Worm (Caenorhabditis elegans) whole organism, L4 larva: ENCODE measurements around the gene B0393.9.
A peak's percentile ranks its signal among the peaks of the same experiment; 100 is the strongest.

Experiments
- F44E2.7 ChIP-seq: fragments of 200-800 bp; sonication (Bioruptor generic); IDR thresholded peaks from 2 replicates; pipeline ENCODE4 v2.1.2; 2022; ENCODE audit warnings: missing genetic modification characterization, missing compliant biosample characterization
- R02D3.7 ChIP-seq: fragments of 150-350 bp; sonication (generic microtip); optimal IDR thresholded peaks from 3 replicates; lab custom pipeline; 2014; ENCODE audit warnings: missing biosample characterization, missing genetic modification characterization
- Y105C5A.15 ChIP-seq: fragments of 200-800 bp; sonication (Bioruptor generic); IDR thresholded peaks from 2 replicates; pipeline ENCODE4 v1.3.6; 2022; ENCODE audit warnings: missing genetic modification characterization, missing compliant biosample characterization
- aha-1 ChIP-seq: fragments of 150-350 bp; peaks from one replicate; lab custom pipeline; 2014; ENCODE audit warnings: missing biosample characterization, missing genetic modification characterization
- aly-2 ChIP-seq: sonication (generic microtip); optimal IDR thresholded peaks from 2 replicates; lab custom pipeline; 2018; ENCODE audit warnings: missing biosample characterization, missing genetic modification characterization
- ama-1 ChIP-seq: fragments of 150-350 bp; optimal IDR thresholded peaks from 2 replicates; lab custom pipeline; 2014; ENCODE audit warnings: inconsistent platforms, mixed read lengths
- ceh-32 ChIP-seq: sonication (generic microtip); optimal IDR thresholded peaks from 2 replicates; lab custom pipeline; 2016; ENCODE audit warnings: mild to moderate bottlenecking, missing genetic modification characterization, missing compliant biosample characterization; ENCODE audit not compliant: poor library complexity
- ceh-62 ChIP-seq: sonication (generic microtip); optimal IDR thresholded peaks from 2 replicates; lab custom pipeline; 2017; ENCODE audit warnings: missing biosample characterization, missing genetic modification characterization
- cey-2 ChIP-seq: sonication (generic microtip); optimal IDR thresholded peaks from 3 replicates; lab custom pipeline; 2017; ENCODE audit warnings: missing genetic modification characterization, mild to moderate bottlenecking, missing compliant biosample characterization, antibody characterized with exemption, borderline replicate concordance; ENCODE audit not compliant: insufficient read depth
- ctbp-1 ChIP-seq: fragments of 200-800 bp; sonication (Bioruptor generic); IDR thresholded peaks from 2 replicates; pipeline ENCODE4 v1.3.6; 2022; ENCODE audit warnings: missing genetic modification reagents, missing genetic modification characterization, missing compliant biosample characterization
- daf-16 ChIP-seq, 3 experiments: sonication (generic microtip); optimal IDR thresholded peaks; 2 replicates each; lab custom pipeline; 2016 to 2017; ENCODE audit warnings: missing genetic modification characterization in 3 of 3, missing genetic modification reagents in 3 of 3, mild to moderate bottlenecking in 2 of 3, missing compliant biosample characterization in 2 of 3, missing biosample characterization in 1 of 3, moderate library complexity in 1 of 3
- daf-19 ChIP-seq: fragments of 200-800 bp; sonication (Bioruptor generic); conservative IDR thresholded peaks from 2 replicates; pipeline ENCODE4 v1.3.6; 2022; ENCODE audit warnings: missing genetic modification characterization, missing compliant biosample characterization
- dmd-6 ChIP-seq: fragments of 200-800 bp; sonication (Bioruptor generic); IDR thresholded peaks from 2 replicates; pipeline ENCODE4 v1.3.6; 2022; ENCODE audit warnings: missing genetic modification reagents, missing genetic modification characterization, missing compliant biosample characterization
- duxl-1 ChIP-seq: sonication (generic microtip); optimal IDR thresholded peaks from 2 replicates; lab custom pipeline; 2016; ENCODE audit warnings: mild to moderate bottlenecking, missing genetic modification characterization, moderate library complexity, missing compliant biosample characterization; ENCODE audit not compliant: poor library complexity
- dve-1 ChIP-seq: sonication (generic microtip); optimal IDR thresholded peaks from 2 replicates; lab custom pipeline; 2017; ENCODE audit warnings: antibody characterized with exemption, mild to moderate bottlenecking, missing genetic modification characterization, missing compliant biosample characterization; ENCODE audit not compliant: insufficient read depth
- egl-27 ChIP-seq: sonication (generic microtip); optimal IDR thresholded peaks from 3 replicates; lab custom pipeline; 2017; ENCODE audit warnings: missing biosample characterization, missing genetic modification reagents, missing genetic modification characterization
- gei-8 ChIP-seq: fragments of 200-800 bp; sonication (Bioruptor generic); optimal IDR thresholded peaks from 2 replicates; lab custom pipeline; 2018; ENCODE audit warnings: mild to moderate bottlenecking, missing genetic modification characterization, missing compliant biosample characterization
- hif-1 ChIP-seq, 2 experiments: sonication (generic microtip); optimal IDR thresholded peaks; 2 replicates each; lab custom pipeline; 2016 to 2017; ENCODE audit warnings: missing compliant biosample characterization in 2 of 2, missing genetic modification characterization in 2 of 2, missing genetic modification reagents in 2 of 2, missing genotype in 2 of 2, mild to moderate bottlenecking in 1 of 2
- hlh-11 ChIP-seq: fragments of 200-800 bp; sonication (Bioruptor generic); optimal IDR thresholded peaks from 2 replicates; lab custom pipeline; 2018; ENCODE audit warnings: mild to moderate bottlenecking, missing genetic modification characterization, missing compliant biosample characterization
- hlh-30 ChIP-seq: sonication (generic microtip); optimal IDR thresholded peaks from 2 replicates; lab custom pipeline; 2017; ENCODE audit warnings: antibody characterized with exemption, mild to moderate bottlenecking, missing genetic modification characterization, missing compliant biosample characterization; ENCODE audit not compliant: insufficient read depth
- hmg-1.1 ChIP-seq: fragments of 200-800 bp; sonication (Bioruptor generic); IDR thresholded peaks from 2 replicates; pipeline ENCODE4 v1.3.6; 2022; ENCODE audit warnings: missing genetic modification reagents, missing genetic modification characterization, missing compliant biosample characterization
- jun-1 ChIP-seq: fragments of 150-350 bp; optimal IDR thresholded peaks from 2 replicates; lab custom pipeline; 2014; ENCODE audit warnings: missing biosample characterization, missing genetic modification reagents, missing genetic modification characterization
- lin-1 ChIP-seq: fragments of 200-800 bp; sonication (Bioruptor generic); IDR thresholded peaks from 2 replicates; pipeline ENCODE4 v1.3.6; 2022; ENCODE audit warnings: missing genetic modification reagents, missing genetic modification characterization, missing compliant biosample characterization
- lir-3 ChIP-seq: sonication (generic microtip); optimal IDR thresholded peaks from 2 replicates; lab custom pipeline; 2016; ENCODE audit warnings: mild to moderate bottlenecking, missing genetic modification characterization, missing compliant biosample characterization
- lsy-2 ChIP-seq, 2 experiments: fragments of 150-350 bp in 1 of 2; sonication (generic microtip) in 1 of 2; optimal IDR thresholded peaks; 2 replicates each; lab custom pipeline; 2014 to 2017; ENCODE audit warnings: missing biosample characterization in 2 of 2, missing genetic modification characterization in 2 of 2
- madf-5 ChIP-seq, 2 experiments: fragments of 200-800 bp; sonication (Bioruptor generic); IDR thresholded peaks; 2 replicates each; pipeline ENCODE4 v1.3.6; 2022; ENCODE audit warnings: missing compliant biosample characterization in 2 of 2, missing genetic modification characterization in 2 of 2
- mdt-29 ChIP-seq: fragments of 200-800 bp; sonication (Bioruptor generic); IDR thresholded peaks from 2 replicates; pipeline ENCODE4 v1.3.6; 2022; ENCODE audit warnings: missing genetic modification reagents, missing genetic modification characterization, missing compliant biosample characterization
- mep-1 ChIP-seq: fragments of 150-350 bp; sonication (generic microtip); optimal IDR thresholded peaks from 3 replicates; lab custom pipeline; 2014; ENCODE audit warnings: missing biosample characterization, missing genetic modification characterization
- nhr-10 ChIP-seq: fragments of 150-350 bp; optimal IDR thresholded peaks from 2 replicates; lab custom pipeline; 2014; ENCODE audit warnings: missing biosample characterization, missing genetic modification characterization
- nhr-11 ChIP-seq: fragments of 150-350 bp; optimal IDR thresholded peaks from 2 replicates; lab custom pipeline; 2014; ENCODE audit warnings: missing biosample characterization, missing genetic modification characterization
- nhr-111 ChIP-seq: fragments of 200-800 bp; sonication (Bioruptor generic); optimal IDR thresholded peaks from 2 replicates; lab custom pipeline; 2018; ENCODE audit warnings: mild to moderate bottlenecking, missing genetic modification characterization, missing compliant biosample characterization
- nhr-237 ChIP-seq: sonication (generic microtip); optimal IDR thresholded peaks from 2 replicates; lab custom pipeline; 2017; ENCODE audit warnings: missing biosample characterization, missing genetic modification characterization
- nhr-25 ChIP-seq: sonication (generic microtip); optimal IDR thresholded peaks from 2 replicates; lab custom pipeline; 2017; ENCODE audit warnings: missing genetic modification characterization, mild to moderate bottlenecking, missing compliant biosample characterization, antibody characterized with exemption, moderate library complexity, borderline replicate concordance; ENCODE audit not compliant: insufficient read depth
- nhr-28 ChIP-seq: fragments of 150-350 bp; optimal IDR thresholded peaks from 2 replicates; lab custom pipeline; 2014; ENCODE audit warnings: missing biosample characterization, missing genetic modification characterization
- nhr-6 ChIP-seq: fragments of 150-350 bp; optimal IDR thresholded peaks from 2 replicates; lab custom pipeline; 2014; ENCODE audit warnings: missing biosample characterization, missing genetic modification characterization
- nhr-76 ChIP-seq: fragments of 150-350 bp; optimal IDR thresholded peaks from 2 replicates; lab custom pipeline; 2014; ENCODE audit warnings: missing biosample characterization, missing genetic modification characterization
- nhr-77 ChIP-seq: fragments of 150-350 bp; optimal IDR thresholded peaks from 2 replicates; lab custom pipeline; 2014; ENCODE audit warnings: missing biosample characterization, missing genetic modification characterization
- pha-4 ChIP-seq, 2 experiments: fragments of 150-350 bp in 1 of 2; fragments of 200-800 bp in 1 of 2; sonication (Bioruptor generic) in 1 of 2; IDR thresholded peaks in 1 of 2; optimal IDR thresholded peaks in 1 of 2; 2 replicates each; pipeline versions ENCODE4 v1.3.6 to Lab custom; 2014 to 2022; ENCODE audit warnings: missing genetic modification characterization in 2 of 2, missing genetic modification reagents in 2 of 2, missing biosample characterization in 1 of 2, missing compliant biosample characterization in 1 of 2
- php-3 ChIP-seq: fragments of 200-800 bp; sonication (Bioruptor generic); IDR thresholded peaks from 2 replicates; pipeline ENCODE4 v1.3.6; 2022; ENCODE audit warnings: missing genetic modification reagents, missing genetic modification characterization, missing compliant biosample characterization
- sdz-12 ChIP-seq: fragments of 200-800 bp; sonication (Bioruptor generic); optimal IDR thresholded peaks from 2 replicates; lab custom pipeline; 2018; ENCODE audit warnings: mild to moderate bottlenecking, missing genetic modification characterization, missing compliant biosample characterization
- set-16 ChIP-seq: fragments of 200-800 bp; sonication (Bioruptor generic); IDR thresholded peaks from 2 replicates; pipeline ENCODE4 v1.3.6; 2022; ENCODE audit warnings: missing genetic modification reagents, missing genetic modification characterization, missing compliant biosample characterization
- vab-7 ChIP-seq: fragments of 200-800 bp; sonication (Bioruptor generic); IDR thresholded peaks from 2 replicates; pipeline ENCODE4 v1.3.6; 2022; ENCODE audit warnings: missing genetic modification reagents, missing genetic modification characterization, missing compliant biosample characterization
- ztf-7 ChIP-seq: fragments of 150-350 bp; optimal IDR thresholded peaks from 2 replicates; lab custom pipeline; 2014; ENCODE audit warnings: missing biosample characterization, missing genetic modification characterization

The B0393.9 gene

DNA sequence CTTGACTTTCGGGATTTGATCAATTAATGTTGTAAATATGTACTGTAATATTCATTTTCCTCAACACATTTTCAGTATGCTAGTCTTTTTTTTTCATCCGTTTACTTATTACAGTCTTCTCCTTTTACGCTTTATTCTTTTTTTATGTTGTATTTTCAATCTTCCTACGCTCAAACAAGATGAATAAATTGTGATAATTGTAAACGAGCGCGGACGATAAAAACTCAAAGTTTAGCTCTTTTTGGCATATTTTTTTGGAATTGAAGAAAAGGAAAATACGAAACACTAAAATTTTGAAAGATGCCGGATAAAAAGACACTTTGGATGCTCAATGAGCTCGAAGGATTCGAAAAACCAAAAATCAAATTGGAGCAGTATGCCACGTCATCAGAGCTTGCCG is 22.8 kb upstream of the B0393.9 start, which contains the start of gene metl-5:
Gene metl-5 (plus strand): TSS at position 301 of the 400 bp plus-strand sequence.
- no peak for TF ChIP-seq daf-16 (GFP tag; optimal IDR thresholded peaks at IDR 0.05; lab: Kevin White, UChicago)
- TF ChIP-seq daf-16 (tag; optimal IDR thresholded peaks at IDR 0.05; lab: Kevin White, UChicago), result no peak
- TF ChIP-seq ztf-7, result no peak
- TF ChIP-seq ama-1 (lab: Kevin White, UChicago), result peak; percentile 9
- TF ChIP-seq aly-2 (tag; lab: Kevin White, UChicago), result no peak

- TF ChIP-seq aha-1, result peak; percentile 42
- TF ChIP-seq vab-7 (GFP tag; lab: Robert Waterston, UW), result no peak
- TF ChIP-seq hlh-30, result peak; percentile 32
- 0 out of 2 replicates have a peak, but pooled peaks have one; percentile 8 for TF ChIP-seq dmd-6 (GFP tag; lab: Robert Waterston, UW)
- TF ChIP-seq php-3 (GFP tag; lab: Robert Waterston, UW), result no peak
- no peak for TF ChIP-seq daf-16 (GFP tag; optimal IDR thresholded peaks at IDR 0.05; lab: Kevin White, UChicago)
- TF ChIP-seq daf-16 (tag; optimal IDR thresholded peaks at IDR 0.05; lab: Kevin White, UChicago), result peak; percentile 17
- TF ChIP-seq lir-3 (tag; lab: Kevin White, UChicago), result no peak
- peak; percentile 15 for TF ChIP-seq nhr-28 (tag; lab: Kevin White, UChicago)
Observed at ce11 chrIII:4796536-4796935, 16.6 kb upstream of the B0393.9 start, which contains the start of gene tag-325. Gene tag-325 (plus strand): TSS chrIII:4796836.

DNA sequence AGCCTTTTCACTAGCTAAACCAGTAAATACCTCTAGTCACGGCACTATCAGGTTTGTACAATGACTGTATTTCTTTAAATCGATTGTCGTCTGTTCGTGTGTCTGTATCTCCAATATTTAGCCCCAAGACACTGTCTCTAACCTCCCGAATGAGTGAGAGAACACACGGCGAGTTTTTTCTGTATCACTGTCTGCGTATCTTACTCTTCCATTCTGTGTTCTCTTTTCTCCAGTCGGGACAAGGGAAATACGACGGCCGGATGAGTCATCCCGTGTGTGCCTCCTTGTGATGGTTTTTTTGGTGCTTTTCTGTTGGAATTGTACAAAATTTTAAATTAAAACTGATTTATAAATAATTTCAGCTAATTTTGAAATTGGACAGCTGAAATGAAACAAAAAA is 16.1 kb upstream of the B0393.9 start:
- TF ChIP-seq dve-1 (tag; lab: Kevin White, UChicago) (peak; percentile 86), lin-1 (GFP tag; lab: Robert Waterston, UW) (0 out of 2 replicates have a peak, but pooled peaks have one; percentile 35), cey-2 (peak; percentile 24), ama-1 (lab: Kevin White, UChicago) (peak; percentile 9), nhr-77 (peak; percentile 46), R02D3.7 (tag; lab: Kevin White, UChicago) (no peak), mep-1 (tag; lab: Kevin White, UChicago) (peak; percentile 86), ceh-62 (tag; lab: Kevin White, UChicago) (no peak), nhr-11 (tag; lab: Kevin White, UChicago) (peak; percentile 13), mdt-29 (GFP tag; lab: Robert Waterston, UW) (peak; percentile 17; the same call in 1 of the 2 replicates), daf-16 (GFP tag; optimal IDR thresholded peaks at IDR 0.05; lab: Kevin White, UChicago) (no peak), daf-16 (tag; optimal IDR thresholded peaks at IDR 0.05; lab: Kevin White, UChicago) (peak; percentile 65), lsy-2 (tag; optimal IDR thresholded peaks at IDR 0.05; lab: Kevin White, UChicago) (peak; percentile 57 to 80), set-16 (GFP tag; lab: Robert Waterston, UW) (no peak), nhr-76 (no peak), madf-5 (GFP tag; IDR thresholded peaks at IDR 0.05; lab: Robert Waterston, UW) (no peak), gei-8 (GFP tag; lab: Kevin White, UChicago) (no peak), F44E2.7 (GFP tag; lab: Robert Waterston, UW) (no peak), sdz-12 (GFP tag; lab: Kevin White, UChicago) (no peak), nhr-10 (tag; lab: Kevin White, UChicago) (no peak), ctbp-1 (peak; percentile 25; the same call in 1 of the 2 replicates), hif-1 (tag; optimal IDR thresholded peaks at IDR 0.05; lab: Kevin White, UChicago) (peak in 1 of 2 experiments; percentile 64), hmg-1.1 (GFP tag; lab: Robert Waterston, UW) (peak; percentile 81), daf-19 (GFP tag; lab: Robert Waterston, UW) (0 out of 2 replicates have a peak, but pooled peaks have one; percentile 39), aly-2 (tag; lab: Kevin White, UChicago) (no peak), nhr-25 (tag; lab: Kevin White, UChicago) (peak; percentile 37), Y105C5A.15 (0 out of 2 replicates have a peak, but pooled peaks have one; percentile 6), nhr-6 (peak; percentile 87), dmd-6 (GFP tag; lab: Robert Waterston, UW) (peak; percentile 62), egl-27 (tag; lab: Kevin White, UChicago) (no peak), ceh-32 (tag; lab: Kevin White, UChicago) (no peak), pha-4 (GFP tag; IDR thresholded peaks at IDR 0.05; lab: Robert Waterston, UW) (0 out of 2 replicates have a peak, but pooled peaks have one; percentile 50), pha-4 (tag; optimal IDR thresholded peaks at IDR 0.05; lab: Kevin White, UChicago) (peak; percentile 64), jun-1 (tag; lab: Kevin White, UChicago) (peak; percentile 79), nhr-111 (GFP tag; lab: Kevin White, UChicago) (no peak), hlh-11 (tag; lab: Kevin White, UChicago) (peak; percentile 93), duxl-1 (tag; lab: Kevin White, UChicago) (peak; percentile 48), nhr-237 (tag; lab: Kevin White, UChicago) (no peak)
